Worm (Caenorhabditis elegans): Measurements from ENCODE around the gene F19C7.3.

DNA sequence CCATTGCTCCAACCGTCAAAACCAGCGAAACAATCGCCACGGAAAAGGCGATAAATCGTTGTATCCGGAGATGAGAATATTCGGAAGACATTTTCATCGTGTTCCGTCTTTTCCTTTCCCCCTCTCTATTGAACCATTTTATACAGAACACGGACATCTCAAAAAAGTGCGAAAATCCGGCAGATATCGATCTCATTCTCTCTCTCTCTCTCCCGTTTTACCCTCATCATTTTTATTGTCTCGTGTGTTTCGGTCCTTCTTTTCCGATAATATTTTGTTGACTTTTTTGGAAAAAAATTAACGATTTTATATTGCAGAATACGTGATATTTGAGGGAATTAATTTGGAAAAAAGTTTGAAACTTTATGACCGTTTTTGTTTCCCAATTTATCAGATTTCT is 12.6 kb downstream of the F19C7.3 start, which contains the start of gene col-110:
- no peak for TF ChIP-seq ceh-39 (tag; optimal IDR thresholded peaks at IDR 0.05)
- TF ChIP-seq ztf-11 (tag; optimal IDR thresholded peaks at IDR 0.05), result no peak
- TF ChIP-seq lin-13 (tag; optimal IDR thresholded peaks at IDR 0.05), result no peak
- TF ChIP-seq lsy-2 (tag; optimal IDR thresholded peaks at IDR 0.05), result no peak
- TF ChIP-seq nhr-76 (tag; optimal IDR thresholded peaks at IDR 0.05), result no peak
- TF ChIP-seq nhr-28 (tag; optimal IDR thresholded peaks at IDR 0.05), result no peak
- no peak for TF ChIP-seq mab-5 (tag; optimal IDR thresholded peaks at IDR 0.05)
- TF ChIP-seq pha-4 (tag; optimal IDR thresholded peaks at IDR 0.05), result no peak

All from whole organism, mixed stage, embryonic.